Worm (Caenorhabditis elegans): ENCODE results near the gene sprr-1.

sprr-1 gene

DNA sequence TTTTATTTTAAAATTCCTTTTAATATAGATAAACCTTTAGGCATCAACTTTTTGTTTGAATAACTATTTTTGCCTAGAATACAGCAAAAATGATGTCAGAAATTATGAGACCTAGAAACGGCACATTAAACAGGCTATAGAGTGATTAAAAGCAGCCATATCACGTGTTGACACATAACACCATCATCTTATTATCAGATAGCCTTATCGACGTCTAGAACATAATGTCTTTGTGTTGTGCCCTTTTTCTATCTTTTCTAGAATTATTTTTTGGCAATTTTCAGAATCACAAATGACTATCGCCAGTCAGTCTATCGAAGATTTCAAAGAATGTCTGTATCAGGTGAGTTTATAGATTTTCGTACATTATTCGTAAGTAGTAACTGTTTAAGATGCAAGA lies 28.1 kb downstream of the sprr-1 start:
- TF ChIP-seq lim-6 (tag; optimal IDR thresholded peaks at IDR 0.05), result no peak
- no peak for TF ChIP-seq ahr-1 (tag; optimal IDR thresholded peaks at IDR 0.05)
- no peak for TF ChIP-seq ama-1 (optimal IDR thresholded peaks at IDR 0.05)
- no peak for TF ChIP-seq sox-4 (tag; optimal IDR thresholded peaks at IDR 0.05)
- TF ChIP-seq K09A11.1 (tag; optimal IDR thresholded peaks at IDR 0.05; ENCODE audit: insufficient read depth), result no peak
- TF ChIP-seq hlh-13 (GFP tag; optimal IDR thresholded peaks at IDR 0.05), result no peak
- TF ChIP-seq ceh-22 (tag; optimal IDR thresholded peaks at IDR 0.05), result no peak
- no peak for TF ChIP-seq syd-9 (tag; optimal IDR thresholded peaks at IDR 0.05)
- TF ChIP-seq eyg-1 (tag; optimal IDR thresholded peaks at IDR 0.05), result no peak
- TF ChIP-seq Y22D7AL.16 (tag; optimal IDR thresholded peaks at IDR 0.05), result no peak
- no peak for TF ChIP-seq hlh-6 (tag; optimal IDR thresholded peaks at IDR 0.05)
- TF ChIP-seq mec-3 (tag; optimal IDR thresholded peaks at IDR 0.05; ENCODE audit: borderline replicate concordance), result no peak

DNA sequence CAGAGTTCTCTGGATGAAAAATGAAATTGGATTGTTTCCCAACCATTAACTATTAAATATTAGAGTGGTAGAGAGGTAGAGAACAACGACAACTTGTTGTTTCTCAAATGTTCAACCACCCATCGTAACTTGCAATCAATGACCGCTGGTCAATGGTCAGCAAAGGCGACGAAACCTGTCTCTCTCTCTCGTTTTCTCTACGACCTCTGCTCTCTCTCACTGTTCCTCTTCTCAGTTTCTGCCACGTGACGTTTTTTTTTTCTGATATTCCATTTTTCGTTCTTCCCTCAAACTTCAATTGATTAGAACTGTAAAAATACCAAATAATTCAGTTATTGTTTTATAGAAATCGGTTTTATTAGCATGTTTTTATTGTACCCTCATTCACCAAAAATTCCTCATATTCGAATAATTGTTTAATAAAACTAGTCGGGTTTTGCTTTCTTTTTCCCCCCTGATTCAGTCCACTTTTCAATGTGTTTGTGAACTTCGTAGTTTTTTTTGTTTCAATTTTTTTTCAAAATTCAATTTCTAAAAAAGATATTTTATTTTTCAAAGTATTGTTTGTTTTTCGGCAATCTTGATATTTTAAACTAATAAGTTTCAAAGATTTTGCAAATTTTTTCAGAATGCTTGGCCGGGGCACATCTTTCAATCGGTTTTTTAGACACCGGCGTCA lies 31.0 kb downstream of the sprr-1 start, which contains the start of gene suox-1:
suox-1 (plus strand) TSS at position 629 of the 679 bp plus-strand sequence.
- peak; percentile 34 for TF ChIP-seq hlh-30 (tag; optimal IDR thresholded peaks at IDR 0.05; ENCODE audit: insufficient read depth)
- TF ChIP-seq ceh-18 (tag; optimal IDR thresholded peaks at IDR 0.05), result no peak

DNA sequence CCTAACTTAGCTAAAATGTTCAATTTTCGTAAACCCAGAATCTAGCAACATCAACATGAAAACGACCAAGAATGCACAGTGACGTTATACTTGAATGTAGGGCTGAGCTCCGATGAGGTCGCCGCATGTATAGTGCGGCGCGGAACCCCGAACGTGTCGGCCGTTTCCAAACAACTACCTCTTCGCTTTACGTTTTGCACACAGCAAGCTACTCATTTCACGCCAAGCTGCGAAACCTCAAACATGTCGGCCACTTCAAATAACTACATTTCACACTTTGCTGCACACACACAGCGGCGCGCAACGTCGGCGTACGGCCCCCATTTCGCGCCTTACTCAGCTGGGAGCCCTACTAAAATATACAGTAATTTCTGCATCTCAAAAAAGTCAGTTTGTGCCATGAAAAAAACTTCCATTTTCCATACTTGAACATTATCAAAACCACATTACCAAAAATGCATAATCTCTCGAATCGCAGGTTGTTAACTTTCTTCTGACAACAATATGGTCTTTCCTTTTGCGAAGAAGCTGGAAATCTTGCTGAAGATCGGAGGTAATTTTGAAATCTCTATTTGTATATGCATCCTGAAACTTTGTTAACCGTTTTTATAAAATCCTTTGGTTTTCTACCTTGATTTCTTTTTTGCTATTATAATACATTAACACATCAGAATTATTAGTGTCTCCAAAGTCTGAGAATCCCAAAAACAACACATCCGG lies 36.5 kb downstream of the sprr-1 start, which contains the start of gene H13N06.7:
H13N06.7 (plus strand) TSS at position 670 of the 720 bp plus-strand sequence.
- no peak for TF ChIP-seq hlh-13 (GFP tag; optimal IDR thresholded peaks at IDR 0.05)
- no peak for TF ChIP-seq npax-4 (tag; optimal IDR thresholded peaks at IDR 0.05)
- no peak for TF ChIP-seq ama-1 (optimal IDR thresholded peaks at IDR 0.05)
- TF ChIP-seq sox-4 (tag; optimal IDR thresholded peaks at IDR 0.05), result no peak
- no peak for TF ChIP-seq ref-2 (tag; optimal IDR thresholded peaks at IDR 0.05)
- TF ChIP-seq C38D4.7 (GFP tag; optimal IDR thresholded peaks at IDR 0.05), result no peak
- TF ChIP-seq lin-11 (tag; optimal IDR thresholded peaks at IDR 0.05), result no peak
- no peak for TF ChIP-seq madf-2 (tag; optimal IDR thresholded peaks at IDR 0.05)
- no peak for TF ChIP-seq sdc-2 (tag; optimal IDR thresholded peaks at IDR 0.05)
- no peak for TF ChIP-seq ceh-24 (tag; optimal IDR thresholded peaks at IDR 0.05)
- TF ChIP-seq fkh-10 (GFP tag; optimal IDR thresholded peaks at IDR 0.05), result no peak
- TF ChIP-seq ceh-34 (tag; optimal IDR thresholded peaks at IDR 0.05), result no peak
- no peak for TF ChIP-seq Y22D7AL.16 (tag; optimal IDR thresholded peaks at IDR 0.05)
- TF ChIP-seq nhr-232 (tag; optimal IDR thresholded peaks at IDR 0.05), result no peak
- no peak for TF ChIP-seq hlh-30 (tag; optimal IDR thresholded peaks at IDR 0.05; ENCODE audit: insufficient read depth)
- TF ChIP-seq C08G9.2 (tag; optimal IDR thresholded peaks at IDR 0.05), result no peak
- no peak for TF ChIP-seq T23F11.4 (GFP tag; optimal IDR thresholded peaks at IDR 0.05)
- TF ChIP-seq eyg-1 (tag; optimal IDR thresholded peaks at IDR 0.05), result no peak
- no peak for TF ChIP-seq ceh-2 (tag; optimal IDR thresholded peaks at IDR 0.05)
- no peak for TF ChIP-seq fkh-6 (tag; optimal IDR thresholded peaks at IDR 0.05)

- TF ChIP-seq ceh-18 (tag; optimal IDR thresholded peaks at IDR 0.05) (no peak), ttx-3 (tag; optimal IDR thresholded peaks at IDR 0.05) (no peak), hlh-8 (tag; optimal IDR thresholded peaks at IDR 0.05) (no peak), sdc-2 (tag; optimal IDR thresholded peaks at IDR 0.05) (no peak), K02D7.2 (tag; optimal IDR thresholded peaks at IDR 0.05) (no peak), pax-1 (tag; optimal IDR thresholded peaks at IDR 0.05) (no peak), ceh-22 (tag; optimal IDR thresholded peaks at IDR 0.05) (no peak), ceh-19 (GFP tag; optimal IDR thresholded peaks at IDR 0.05) (no peak), ref-2 (tag; optimal IDR thresholded peaks at IDR 0.05) (no peak), hlh-15 (tag; optimal IDR thresholded peaks at IDR 0.05) (no peak), ceh-6 (GFP tag; optimal IDR thresholded peaks at IDR 0.05) (no peak), F13H6.1 (tag; optimal IDR thresholded peaks at IDR 0.05) (no peak), ahr-1 (tag; optimal IDR thresholded peaks at IDR 0.05) (no peak), fkh-6 (tag; optimal IDR thresholded peaks at IDR 0.05) (no peak)
Observed at ce11 chrX:15504795-15505194, 38.7 kb downstream of the sprr-1 start, which contains the start of gene tbh-1. Gene tbh-1 (minus strand): TSS chrX:15504895.

All from whole organism, late embryonic.